Worm (Caenorhabditis elegans) whole organism, young adult: ENCODE measurements around the gene fbxb-59.

Source experiments
- B0336.3 ChIP-seq: fragments of 200-800 bp; sonication (Bioruptor generic); IDR thresholded peaks from 2 replicates; pipeline ENCODE4 v1.3.6; 2022; ENCODE audit warnings: missing genetic modification characterization, missing compliant biosample characterization
- C17E4.6 ChIP-seq: fragments of 200-800 bp; sonication (Bioruptor generic); IDR thresholded peaks from 2 replicates; pipeline ENCODE4 v1.3.6; 2022; ENCODE audit warnings: missing genetic modification reagents, missing genetic modification characterization, missing compliant biosample characterization
- F33H1.4 ChIP-seq: fragments of 200-800 bp; sonication (Bioruptor generic); IDR thresholded peaks from 2 replicates; pipeline ENCODE4 v1.3.6; 2022; ENCODE audit warnings: missing genetic modification reagents, missing genetic modification characterization, missing compliant biosample characterization
- F37B4.10 ChIP-seq: fragments of 200-800 bp; sonication (Bioruptor generic); IDR thresholded peaks from 2 replicates; pipeline ENCODE4 v1.3.6; 2022; ENCODE audit warnings: missing genetic modification characterization, missing compliant biosample characterization
- F55B11.4 ChIP-seq: sonication (generic microtip); optimal IDR thresholded peaks from 2 replicates; lab custom pipeline; 2016; ENCODE audit warnings: missing compliant biosample characterization, missing genetic modification characterization, borderline replicate concordance; ENCODE audit not compliant: insufficient read depth
- K11D2.4 ChIP-seq: fragments of 200-800 bp; sonication (Bioruptor generic); IDR thresholded peaks from 2 replicates; pipeline ENCODE4 v1.3.6; 2022; ENCODE audit warnings: missing genetic modification reagents, missing genetic modification characterization, missing compliant biosample characterization
- K12H6.12 ChIP-seq: fragments of 200-800 bp; sonication (Bioruptor generic); optimal IDR thresholded peaks from 2 replicates; lab custom pipeline; 2018; ENCODE audit warnings: mild to moderate bottlenecking, missing genetic modification characterization, missing compliant biosample characterization
- Y67H2A.10 ChIP-seq: fragments of 200-800 bp; sonication (Bioruptor generic); conservative IDR thresholded peaks from 2 replicates; pipeline ENCODE4 v1.3.6; 2022; ENCODE audit warnings: missing genetic modification reagents, missing genetic modification characterization, missing compliant biosample characterization
- Y95B8A.8 ChIP-seq: fragments of 200-800 bp; sonication (Bioruptor generic); IDR thresholded peaks from 2 replicates; pipeline ENCODE4 v1.3.6; 2022; ENCODE audit warnings: missing genetic modification reagents, missing genetic modification characterization, missing compliant biosample characterization
- ama-1 ChIP-seq, 3 experiments: fragments of 150-350 bp in 1 of 3; sonication (generic microtip) in 2 of 3; optimal IDR thresholded peaks; 2 replicates each; lab custom pipeline; 2014 to 2018; ENCODE audit warnings: missing biosample characterization in 2 of 3, missing genetic modification characterization in 2 of 3, missing genetic modification reagents in 2 of 3
- aptf-2 ChIP-seq: fragments of 200-800 bp; sonication (Bioruptor generic); conservative IDR thresholded peaks from 2 replicates; pipeline ENCODE4 v1.3.6; 2022; ENCODE audit warnings: missing genetic modification reagents, missing genetic modification characterization, missing compliant biosample characterization
- atf-7 ChIP-seq: sonication (generic microtip); optimal IDR thresholded peaks from 2 replicates; lab custom pipeline; 2017; ENCODE audit warnings: mild to moderate bottlenecking, missing genetic modification characterization, missing compliant biosample characterization
- bed-1 ChIP-seq: fragments of 200-800 bp; sonication (Bioruptor generic); IDR thresholded peaks from 2 replicates; pipeline ENCODE4 v1.3.6; 2022; ENCODE audit warnings: missing genetic modification reagents, missing genetic modification characterization, missing compliant biosample characterization
- ceh-40 ChIP-seq: fragments of 200-800 bp; sonication (Bioruptor generic); IDR thresholded peaks from 2 replicates; pipeline ENCODE4 v1.3.6; 2022; ENCODE audit warnings: missing genetic modification characterization, missing compliant biosample characterization
- ceh-79 ChIP-seq: sonication (generic microtip); optimal IDR thresholded peaks from 2 replicates; lab custom pipeline; 2017; ENCODE audit warnings: mild to moderate bottlenecking, missing genetic modification characterization, missing compliant biosample characterization
- ceh-91 ChIP-seq: fragments of 200-800 bp; sonication (Bioruptor generic); IDR thresholded peaks from 2 replicates; pipeline ENCODE4 v1.3.6; 2022; ENCODE audit warnings: missing genetic modification reagents, missing genetic modification characterization, missing compliant biosample characterization
- dpff-1 ChIP-seq: sonication (generic microtip); optimal IDR thresholded peaks from 2 replicates; lab custom pipeline; 2017; ENCODE audit warnings: mild to moderate bottlenecking, missing genetic modification characterization, missing compliant biosample characterization
- dpl-1 ChIP-seq: fragments of 150-350 bp; optimal IDR thresholded peaks from 2 replicates; lab custom pipeline; 2014; ENCODE audit warnings: missing biosample characterization, missing genetic modification reagents, missing genetic modification characterization
- egl-44 ChIP-seq: fragments of 200-800 bp; sonication (Bioruptor generic); IDR thresholded peaks from 2 replicates; pipeline ENCODE4 v1.3.6; 2022; ENCODE audit warnings: missing genetic modification reagents, missing genetic modification characterization, missing compliant biosample characterization
- ekl-4 ChIP-seq: fragments of 200-800 bp; sonication (Bioruptor generic); IDR thresholded peaks from 2 replicates; pipeline ENCODE4 v1.3.6; 2022; ENCODE audit warnings: missing genetic modification reagents, missing genetic modification characterization, missing compliant biosample characterization
- ets-4 ChIP-seq: fragments of 200-800 bp; sonication (Bioruptor generic); optimal IDR thresholded peaks from 2 replicates; lab custom pipeline; 2018; ENCODE audit warnings: mild to moderate bottlenecking, missing genetic modification characterization, missing compliant biosample characterization
- fkh-3 ChIP-seq: sonication (generic microtip); optimal IDR thresholded peaks from 2 replicates; lab custom pipeline; 2016; ENCODE audit warnings: mild to moderate bottlenecking, missing genetic modification characterization, missing compliant biosample characterization
- hlh-26 ChIP-seq: fragments of 200-800 bp; sonication (Bioruptor generic); conservative IDR thresholded peaks from 2 replicates; pipeline ENCODE4 v1.3.6; 2022; ENCODE audit warnings: missing genetic modification reagents, missing genetic modification characterization, missing compliant biosample characterization
- hmg-20 ChIP-seq: fragments of 200-800 bp; sonication (Bioruptor generic); IDR thresholded peaks from 2 replicates; pipeline ENCODE4 v1.3.6; 2022; ENCODE audit warnings: missing genetic modification reagents, missing genetic modification characterization, missing compliant biosample characterization
- lag-1 ChIP-seq: fragments of 200-800 bp; sonication (Bioruptor generic); IDR thresholded peaks from 2 replicates; pipeline ENCODE4 v1.3.6; 2022; ENCODE audit warnings: missing genetic modification reagents, missing genetic modification characterization, missing compliant biosample characterization
- lir-1 ChIP-seq: fragments of 200-800 bp; sonication (Bioruptor generic); conservative IDR thresholded peaks from 2 replicates; pipeline ENCODE4 v1.3.6; 2022; ENCODE audit warnings: missing genetic modification reagents, missing genetic modification characterization, missing compliant biosample characterization
- lsy-27 ChIP-seq: sonication (generic microtip); optimal IDR thresholded peaks from 2 replicates; lab custom pipeline; 2017; ENCODE audit warnings: missing genetic modification characterization, mild to moderate bottlenecking, missing compliant biosample characterization, antibody characterized with exemption, missing genotype, borderline replicate concordance; ENCODE audit not compliant: insufficient read depth
- madf-3 ChIP-seq: fragments of 200-800 bp; sonication (Bioruptor generic); IDR thresholded peaks from 2 replicates; pipeline ENCODE4 v1.3.6; 2022; ENCODE audit warnings: missing genetic modification reagents, missing genetic modification characterization, missing compliant biosample characterization
- mes-4 ChIP-seq: sonication (generic microtip); optimal IDR thresholded peaks from 2 replicates; lab custom pipeline; 2016; ENCODE audit warnings: missing genotype, missing genetic modification characterization, missing compliant biosample characterization
- nfya-1 ChIP-seq: sonication (generic microtip); optimal IDR thresholded peaks from 2 replicates; lab custom pipeline; 2017; ENCODE audit warnings: antibody characterized with exemption, missing compliant biosample characterization, missing genetic modification characterization, borderline replicate concordance; ENCODE audit not compliant: insufficient read depth
- nfyb-1 ChIP-seq: fragments of 200-800 bp; sonication (Bioruptor generic); IDR thresholded peaks from 2 replicates; pipeline ENCODE4 v1.3.6; 2022; ENCODE audit warnings: missing genetic modification reagents, missing genetic modification characterization, missing compliant biosample characterization
- nhr-27 ChIP-seq: fragments of 200-800 bp; sonication (Bioruptor generic); optimal IDR thresholded peaks from 2 replicates; lab custom pipeline; 2018; ENCODE audit warnings: mild to moderate bottlenecking, missing genetic modification characterization, moderate library complexity, missing compliant biosample characterization
- nhr-90 ChIP-seq: sonication (generic microtip); optimal IDR thresholded peaks from 2 replicates; lab custom pipeline; 2016; ENCODE audit warnings: missing genotype, mild to moderate bottlenecking, missing genetic modification characterization, missing compliant biosample characterization
- pha-4 ChIP-seq: fragments of 150-350 bp; sonication (generic microtip); optimal IDR thresholded peaks from 2 replicates; lab custom pipeline; 2014; ENCODE audit warnings: missing biosample characterization, missing genetic modification reagents, missing genetic modification characterization
- snpc-1.1 ChIP-seq: sonication (generic microtip); optimal IDR thresholded peaks from 2 replicates; lab custom pipeline; 2017; ENCODE audit warnings: missing genetic modification characterization, mild to moderate bottlenecking, missing compliant biosample characterization, antibody characterized with exemption, moderate library complexity, missing genotype, missing genetic modification reagents; ENCODE audit not compliant: insufficient read depth
- snpc-1.3 ChIP-seq: sonication (generic microtip); optimal IDR thresholded peaks from 2 replicates; lab custom pipeline; 2017; ENCODE audit warnings: missing genetic modification characterization, mild to moderate bottlenecking, missing compliant biosample characterization, antibody characterized with exemption, moderate library complexity, missing genotype, missing genetic modification reagents; ENCODE audit not compliant: insufficient read depth
- snpc-3.4 ChIP-seq: sonication (generic microtip); optimal IDR thresholded peaks from 2 replicates; lab custom pipeline; 2017; ENCODE audit warnings: missing genetic modification characterization, mild to moderate bottlenecking, missing compliant biosample characterization, antibody characterized with exemption, moderate library complexity, missing genotype, missing genetic modification reagents
- snpc-4 ChIP-seq, 5 experiments: fragments of 150-350 bp in 1 of 5; sonication (generic microtip) in 4 of 5; optimal IDR thresholded peaks; 2 replicates each; lab custom pipeline; 2014 to 2018; ENCODE audit warnings: missing genetic modification characterization in 5 of 5, missing biosample characterization in 3 of 5, antibody characterized with exemption in 2 of 5, mild to moderate bottlenecking in 2 of 5, missing compliant biosample characterization in 2 of 5, missing genotype in 2 of 5, moderate library complexity in 2 of 5, missing genetic modification reagents in 1 of 5
- sptf-2 ChIP-seq: fragments of 200-800 bp; sonication (Bioruptor generic); optimal IDR thresholded peaks from 2 replicates; lab custom pipeline; 2018; ENCODE audit warnings: mild to moderate bottlenecking, missing genetic modification characterization, missing compliant biosample characterization
- tbp1 ChIP-seq: fragments of 200-800 bp; sonication (Bioruptor generic); optimal IDR thresholded peaks from 2 replicates; lab custom pipeline; 2018; ENCODE audit warnings: mild to moderate bottlenecking, missing genetic modification characterization, missing compliant biosample characterization
- tbx-9 ChIP-seq: sonication (generic microtip); optimal IDR thresholded peaks from 2 replicates; lab custom pipeline; 2016; ENCODE audit warnings: borderline replicate concordance, missing genetic modification characterization, inconsistent platforms, missing compliant biosample characterization
- zim-3 ChIP-seq: sonication (generic microtip); optimal IDR thresholded peaks from 2 replicates; lab custom pipeline; 2017; ENCODE audit warnings: mild to moderate bottlenecking, missing genetic modification characterization, moderate library complexity, missing compliant biosample characterization
- ztf-22 ChIP-seq: fragments of 200-800 bp; sonication (Bioruptor generic); optimal IDR thresholded peaks from 2 replicates; lab custom pipeline; 2018; ENCODE audit warnings: mild to moderate bottlenecking, missing genetic modification characterization, moderate library complexity, missing compliant biosample characterization
- ztf-3 ChIP-seq: fragments of 200-800 bp; sonication (Bioruptor generic); optimal IDR thresholded peaks from 2 replicates; lab custom pipeline; 2018; ENCODE audit warnings: mild to moderate bottlenecking, missing genetic modification characterization, missing compliant biosample characterization
- ztf-6 ChIP-seq: fragments of 200-800 bp; sonication (Bioruptor generic); IDR thresholded peaks from 2 replicates; pipeline ENCODE4 v1.3.6; 2022; ENCODE audit warnings: missing genetic modification reagents, missing genetic modification characterization, missing compliant biosample characterization

Gene fbxb-59

ce11 chrV:20162290-20163104 lies 43.5 kb downstream of the fbxb-59 start:
- no peak for TF ChIP-seq snpc-1.3 (tag; lab: Kevin White, UChicago)
- TF ChIP-seq bed-1 (GFP tag; lab: Robert Waterston, UW), result no peak
- TF ChIP-seq nhr-27 (tag; lab: Kevin White, UChicago), result no peak
- TF ChIP-seq ama-1 (optimal IDR thresholded peaks at IDR 0.05; lab: Kevin White, UChicago), result peak; percentile 66
- no peak for TF ChIP-seq ama-1 (GFP tag; optimal IDR thresholded peaks at IDR 0.05; lab: Kevin White, UChicago)
- no peak for TF ChIP-seq C17E4.6
- no peak for TF ChIP-seq F37B4.10 (GFP tag; lab: Robert Waterston, UW)
- peak; percentile 12 for TF ChIP-seq snpc-3.4 (tag; lab: Kevin White, UChicago)
- no peak for TF ChIP-seq hmg-20 (GFP tag; lab: Robert Waterston, UW)
- no peak for TF ChIP-seq K11D2.4
- no peak for TF ChIP-seq snpc-4 (GFP tag; optimal IDR thresholded peaks at IDR 0.05; lab: Kevin White, UChicago)
- TF ChIP-seq snpc-4 (tag; optimal IDR thresholded peaks at IDR 0.05; lab: Kevin White, UChicago), result peak in 1 of 4 experiments; percentile 34
- no peak for TF ChIP-seq Y95B8A.8 (GFP tag; lab: Robert Waterston, UW)
- TF ChIP-seq B0336.3 (GFP tag; lab: Robert Waterston, UW), result peak; percentile 68
- TF ChIP-seq ceh-40 (GFP tag; lab: Robert Waterston, UW), result no peak
- no peak for TF ChIP-seq sptf-2 (GFP tag; lab: Kevin White, UChicago)
- no peak for TF ChIP-seq F33H1.4 (GFP tag; lab: Robert Waterston, UW)
- no peak for TF ChIP-seq zim-3 (tag; lab: Kevin White, UChicago)
- peak; percentile 46 for TF ChIP-seq pha-4 (tag; lab: Kevin White, UChicago)
- TF ChIP-seq nfyb-1 (GFP tag; lab: Robert Waterston, UW), result no peak
- no peak for TF ChIP-seq tbp1
- no peak for TF ChIP-seq nfya-1 (tag; lab: Kevin White, UChicago)
- TF ChIP-seq lir-1 (GFP tag; lab: Robert Waterston, UW), result no peak
- no peak for TF ChIP-seq ztf-3
- TF ChIP-seq ekl-4 (GFP tag; lab: Robert Waterston, UW), result no peak
- TF ChIP-seq ceh-79 (tag; lab: Kevin White, UChicago), result no peak
- no peak for TF ChIP-seq ztf-6 (GFP tag; lab: Robert Waterston, UW)
- no peak for TF ChIP-seq Y67H2A.10
- TF ChIP-seq madf-3 (GFP tag; lab: Robert Waterston, UW), result 0 out of 2 replicates have a peak, but pooled peaks have one; percentile 66
- no peak for TF ChIP-seq K12H6.12 (tag; lab: Kevin White, UChicago)
- TF ChIP-seq aptf-2 (GFP tag; lab: Robert Waterston, UW), result no peak
- no peak for TF ChIP-seq ztf-22 (GFP tag; lab: Kevin White, UChicago)
- TF ChIP-seq hlh-26, result no peak
- no peak for TF ChIP-seq mes-4 (tag; lab: Kevin White, UChicago)
- TF ChIP-seq snpc-1.1 (tag; lab: Kevin White, UChicago), result no peak
- TF ChIP-seq ets-4 (GFP tag; lab: Kevin White, UChicago), result peak; percentile 7
- no peak for TF ChIP-seq dpl-1 (GFP tag; lab: Kevin White, UChicago)
- no peak for TF ChIP-seq F55B11.4
- TF ChIP-seq atf-7 (tag; lab: Kevin White, UChicago), result peak; percentile 32
- TF ChIP-seq fkh-3, result no peak
- no peak for TF ChIP-seq egl-44 (GFP tag; lab: Robert Waterston, UW)
- no peak for TF ChIP-seq ceh-91 (GFP tag; lab: Robert Waterston, UW)
- TF ChIP-seq dpff-1 (tag; lab: Kevin White, UChicago), result no peak
- no peak for TF ChIP-seq lsy-27
- TF ChIP-seq lag-1 (GFP tag; lab: Robert Waterston, UW), result no peak
- no peak for TF ChIP-seq tbx-9 (tag; lab: Kevin White, UChicago)
- peak; percentile 72 for TF ChIP-seq nhr-90 (tag; lab: Kevin White, UChicago)
